Fruit fly (Drosophila melanogaster) whole organism, embryonic: ENCODE results near the gene CG14221.

ENCODE experiments used
- Atf-2 ChIP-seq: fragments of 200-800 bp; sonication (Bioruptor generic); optimal IDR thresholded peaks from 2 replicates; lab custom pipeline; 2016; ENCODE audit warnings: missing biosample characterization, missing genetic modification characterization
- CG11247 ChIP-seq: fragments of 200-800 bp; sonication (Bioruptor generic); IDR thresholded peaks from 2 replicates; pipeline ENCODE4 v1.3.6; 2022; ENCODE audit warnings: missing biosample characterization, missing genetic modification characterization
- CG2202 ChIP-seq: fragments of 200-800 bp; sonication (Bioruptor generic); optimal IDR thresholded peaks from 2 replicates; lab custom pipeline; 2018; ENCODE audit warnings: missing biosample characterization, mild to moderate bottlenecking, missing genetic modification characterization
- CG32767 ChIP-seq: fragments of 200-800 bp; sonication (Bioruptor generic); IDR thresholded peaks from 2 replicates; pipeline ENCODE4 v1.3.6; 2022; ENCODE audit warnings: missing biosample characterization, missing genetic modification characterization
- CG33557 ChIP-seq: fragments of 200-800 bp; sonication (Bioruptor generic); optimal IDR thresholded peaks from 2 replicates; lab custom pipeline; 2019; ENCODE audit warnings: missing biosample characterization, mild to moderate bottlenecking, missing genetic modification characterization, moderate library complexity
- Doc2 ChIP-seq: fragments of 200-800 bp; sonication (Bioruptor generic); IDR thresholded peaks from 2 replicates; pipeline ENCODE4 v1.3.6; 2022; ENCODE audit warnings: missing biosample characterization, missing genetic modification characterization
- Hr78 ChIP-seq, 2 experiments: fragments of 200-800 bp in 1 of 2; fragments of >200 bp in 1 of 2; sonication (Bioruptor generic) in 1 of 2; optimal IDR thresholded peaks; 2 replicates each; lab custom pipeline; 2017 to 2019; ENCODE audit warnings: missing biosample characterization in 2 of 2, missing genetic modification characterization in 2 of 2, mild to moderate bottlenecking in 1 of 2, moderate library complexity in 1 of 2
- Rfx ChIP-seq: fragments of 200-800 bp; sonication (Bioruptor generic); IDR thresholded peaks from 2 replicates; pipeline ENCODE4 v1.3.6; 2022; ENCODE audit warnings: missing biosample characterization, missing genetic modification characterization

DNA sequence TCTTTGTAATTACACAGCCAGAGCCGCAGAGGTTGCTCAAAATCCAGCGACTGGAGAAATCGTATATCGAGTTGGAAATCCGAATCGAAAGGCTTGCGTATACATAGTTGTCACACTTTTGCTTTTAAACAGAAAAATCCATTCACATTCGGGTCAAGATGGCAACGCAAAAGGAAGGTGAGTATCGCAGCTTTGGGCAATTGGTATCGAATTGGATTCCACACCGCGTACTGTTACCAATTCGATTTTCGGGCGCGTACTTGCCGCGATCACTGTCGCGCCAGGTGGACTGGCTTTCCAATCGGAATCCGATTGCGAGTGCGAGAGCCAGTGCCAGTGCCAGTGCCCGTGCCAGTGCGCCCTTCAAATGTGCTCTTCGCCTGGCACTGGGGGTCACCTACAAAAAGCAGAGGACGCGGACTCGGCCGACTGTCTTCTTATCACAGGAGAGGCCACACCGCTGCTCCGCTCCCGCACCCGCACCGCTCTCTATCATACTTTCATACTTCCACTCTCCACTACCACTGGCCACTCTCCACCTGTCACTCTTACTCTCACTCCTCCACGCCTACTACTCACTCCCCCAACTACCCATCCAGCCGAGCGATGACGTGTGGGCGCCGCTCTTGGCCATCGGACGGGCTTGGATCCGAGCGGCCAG lies 46.5 kb upstream of the CG14221 start:
- no peak for TF ChIP-seq CG2202 (tag; lab: Kevin White, UChicago)
- no peak for TF ChIP-seq Rfx (GFP tag; lab: Robert Waterston, UW)
- no peak for TF ChIP-seq CG33557
- peak in 1 of 2 experiments; percentile 67 for TF ChIP-seq Hr78 (GFP tag; optimal IDR thresholded peaks at IDR 0.05; lab: Kevin White, UChicago)
- TF ChIP-seq Atf-2 (GFP tag; lab: Kevin White, UChicago), result no peak
- no peak for TF ChIP-seq CG11247 (GFP tag; lab: Robert Waterston, UW)
- no peak for TF ChIP-seq CG32767 (GFP tag; lab: Robert Waterston, UW)
- no peak for TF ChIP-seq Doc2 (GFP tag; lab: Robert Waterston, UW)
